Worm (Caenorhabditis elegans): Measurements from ENCODE around the gene ulp-2.

Gene ulp-2

ce11 chrII:4981682-4982404, 22.2 kb upstream of the ulp-2 start:
- no peak for TF ChIP-seq ztf-28 (GFP tag; IDR thresholded peaks at IDR 0.05)
- no peak for TF ChIP-seq ceh-79 (tag; optimal IDR thresholded peaks at IDR 0.05)
- TF ChIP-seq lsy-27 (tag; optimal IDR thresholded peaks at IDR 0.05; ENCODE audit: borderline replicate concordance, insufficient read depth): no peak
- no peak for TF ChIP-seq T07F8.4 (tag; optimal IDR thresholded peaks at IDR 0.05)
- no peak for TF ChIP-seq nhr-80 (tag; optimal IDR thresholded peaks at IDR 0.05)
- TF ChIP-seq snpc-1.1 (tag; optimal IDR thresholded peaks at IDR 0.05; ENCODE audit: insufficient read depth): no peak
- no peak for TF ChIP-seq egl-18 (GFP tag; IDR thresholded peaks at IDR 0.05)
- TF ChIP-seq dpff-1 (tag; optimal IDR thresholded peaks at IDR 0.05): no peak
- TF ChIP-seq lag-1 (GFP tag; IDR thresholded peaks at IDR 0.05): no peak
- no peak for TF ChIP-seq D2030.7 (GFP tag; IDR thresholded peaks at IDR 0.05)
- no peak for TF ChIP-seq ztf-22 (GFP tag; optimal IDR thresholded peaks at IDR 0.05)
- TF ChIP-seq F52B5.7 (tag; optimal IDR thresholded peaks at IDR 0.05): no peak
- no peak for TF ChIP-seq atf-7 (tag; optimal IDR thresholded peaks at IDR 0.05)
- TF ChIP-seq ceh-91 (GFP tag; IDR thresholded peaks at IDR 0.05): no peak
- TF ChIP-seq somi-1 (GFP tag; optimal IDR thresholded peaks at IDR 0.05): no peak

DNA sequence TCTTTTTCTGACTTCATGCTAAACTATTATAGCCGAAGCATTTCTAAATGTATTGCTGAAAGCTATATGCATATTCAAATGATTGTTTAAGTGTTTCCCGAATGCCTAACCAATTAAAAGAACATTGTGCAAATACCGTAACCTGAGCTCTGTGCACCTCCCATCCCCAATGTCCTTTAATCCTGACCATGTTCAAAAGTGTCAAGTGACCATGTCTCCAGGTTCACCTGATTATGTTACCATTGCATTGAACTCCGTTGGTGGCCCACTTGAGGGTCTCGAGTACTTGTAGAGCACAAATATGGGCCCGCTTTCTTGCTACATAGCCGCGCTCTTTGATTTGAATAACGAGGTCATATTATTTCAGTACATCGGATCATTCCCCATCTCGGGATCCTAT, 15.6 kb upstream of the ulp-2 start:
- TF ChIP-seq repo-1 (tag; optimal IDR thresholded peaks at IDR 0.05) (no peak), attf-5 (GFP tag; optimal IDR thresholded peaks at IDR 0.05) (no peak), madf-3 (GFP tag; IDR thresholded peaks at IDR 0.05) (no peak), ccch-3 (GFP tag; optimal IDR thresholded peaks at IDR 0.05) (no peak)

DNA sequence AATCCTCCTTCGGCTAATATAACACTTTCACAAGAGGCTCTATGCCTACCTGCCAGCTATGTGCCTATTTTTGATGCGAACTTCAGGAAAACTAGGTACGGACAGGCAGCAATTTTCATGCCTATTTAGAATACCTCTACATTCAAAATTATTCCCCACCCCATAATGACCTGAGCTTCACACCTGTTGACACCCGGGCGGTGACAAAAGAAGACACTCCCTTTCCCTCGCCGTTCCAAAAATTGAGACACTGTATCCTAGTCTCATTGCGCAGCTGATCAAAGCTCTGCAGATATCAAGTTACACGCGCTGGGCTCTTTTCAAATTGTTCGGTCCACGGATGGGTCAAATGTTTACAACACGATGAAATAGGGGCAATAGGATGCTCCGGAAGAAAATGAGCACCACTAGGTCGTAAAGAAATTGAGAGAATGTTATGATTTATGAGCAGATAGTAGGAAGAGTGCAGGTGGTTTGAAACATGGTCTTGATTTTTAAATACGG, 14.8 kb upstream of the ulp-2 start:
- TF ChIP-seq K11D2.4 (GFP tag; IDR thresholded peaks at IDR 0.05): no peak
- no peak for TF ChIP-seq chd-7 (tag; optimal IDR thresholded peaks at IDR 0.05)
- TF ChIP-seq xnd-1 (tag; optimal IDR thresholded peaks at IDR 0.05): no peak
- no peak for TF ChIP-seq mxl-1 (tag; optimal IDR thresholded peaks at IDR 0.05)
- TF ChIP-seq ceh-100 (GFP tag; IDR thresholded peaks at IDR 0.05): no peak
- TF ChIP-seq hrde-1 (tag; optimal IDR thresholded peaks at IDR 0.05; ENCODE audit: borderline replicate concordance): no peak
- TF ChIP-seq ccch-3 (GFP tag; optimal IDR thresholded peaks at IDR 0.05): no peak
- no peak for TF ChIP-seq ztf-18 (tag; optimal IDR thresholded peaks at IDR 0.05)
- TF ChIP-seq ets-4 (GFP tag; optimal IDR thresholded peaks at IDR 0.05): no peak
- TF ChIP-seq ekl-4 (GFP tag; IDR thresholded peaks at IDR 0.05): no peak
- TF ChIP-seq F57C9.4 (tag; optimal IDR thresholded peaks at IDR 0.05): no peak
- TF ChIP-seq nfya-2 (GFP tag; IDR thresholded peaks at IDR 0.05): no peak
- no peak for TF ChIP-seq lin-35 (GFP tag; optimal IDR thresholded peaks at IDR 0.05)
- no peak for TF ChIP-seq D2030.7 (GFP tag; IDR thresholded peaks at IDR 0.05)
- TF ChIP-seq zfh-2 (GFP tag; conservative IDR thresholded peaks at IDR 0.05): no peak
- no peak for TF ChIP-seq athp-1 (tag; optimal IDR thresholded peaks at IDR 0.05)
- no peak for TF ChIP-seq B0035.1 (tag; optimal IDR thresholded peaks at IDR 0.05)

ce11 chrII:4968863-4969262, 9.2 kb upstream of the ulp-2 start, which contains the start of gene shc-2:
shc-2 (plus strand) TSS chrII:4969163.
- TF ChIP-seq Y53F4B.3 (GFP tag; IDR thresholded peaks at IDR 0.05) (no peak), ceh-58 (GFP tag; IDR thresholded peaks at IDR 0.05) (no peak), egl-44 (GFP tag; IDR thresholded peaks at IDR 0.05) (no peak), ceh-79 (tag; optimal IDR thresholded peaks at IDR 0.05) (no peak), efl-1 (GFP tag; optimal IDR thresholded peaks at IDR 0.05) (no peak)
